Worm (Caenorhabditis elegans) whole organism, mixed stage, embryonic: ENCODE measurements around the gene T22B2.3.

Experiments used
- M03D4.4 ChIP-seq: sonication (generic microtip); optimal IDR thresholded peaks from 2 replicates; lab custom pipeline; 2017; ENCODE audit warnings: mild to moderate bottlenecking, missing genetic modification characterization, missing compliant biosample characterization
- ceh-39 ChIP-seq: fragments of 150-350 bp; optimal IDR thresholded peaks from 2 replicates; lab custom pipeline; 2014; ENCODE audit warnings: missing biosample characterization, missing genetic modification characterization
- ceh-43 ChIP-seq: fragments of 200-800 bp; sonication (Bioruptor generic); optimal IDR thresholded peaks from 2 replicates; lab custom pipeline; 2018; ENCODE audit warnings: mild to moderate bottlenecking, missing genetic modification characterization, moderate library complexity, missing compliant biosample characterization
- drap-1 ChIP-seq: fragments of 200-800 bp; sonication (Bioruptor generic); optimal IDR thresholded peaks from 3 replicates; lab custom pipeline; 2018; ENCODE audit warnings: mild to moderate bottlenecking, missing genetic modification characterization, missing compliant biosample characterization
- elt-1 ChIP-seq: sonication (generic microtip); optimal IDR thresholded peaks from 2 replicates; lab custom pipeline; 2017; ENCODE audit warnings: missing genetic modification characterization, mild to moderate bottlenecking, missing compliant biosample characterization, antibody characterized with exemption, moderate library complexity, borderline replicate concordance; ENCODE audit not compliant: insufficient read depth
- elt-3 ChIP-seq: fragments of 150-350 bp; optimal IDR thresholded peaks from 2 replicates; lab custom pipeline; 2014; ENCODE audit warnings: missing biosample characterization, missing genetic modification characterization
- ham-2 ChIP-seq: fragments of 200-800 bp; sonication (Bioruptor generic); optimal IDR thresholded peaks from 2 replicates; lab custom pipeline; 2018; ENCODE audit warnings: mild to moderate bottlenecking, missing genetic modification characterization, missing compliant biosample characterization
- mep-1 ChIP-seq: fragments of 150-350 bp; optimal IDR thresholded peaks from 2 replicates; lab custom pipeline; 2017; ENCODE audit warnings: missing biosample characterization, missing genetic modification reagents, missing genetic modification characterization, inconsistent platforms
- mls-2 ChIP-seq: sonication (generic microtip); optimal IDR thresholded peaks from 2 replicates; lab custom pipeline; 2016; ENCODE audit warnings: mild to moderate bottlenecking, missing genetic modification characterization, moderate library complexity, missing compliant biosample characterization
- nhr-12 ChIP-seq: fragments of 150-350 bp; optimal IDR thresholded peaks from 2 replicates; lab custom pipeline; 2014; ENCODE audit warnings: missing biosample characterization, missing genetic modification characterization
- nhr-2 ChIP-seq: fragments of 150-350 bp; optimal IDR thresholded peaks from 2 replicates; lab custom pipeline; 2014; ENCODE audit warnings: missing biosample characterization, missing genetic modification characterization
- nhr-237 ChIP-seq: fragments of 150-350 bp; optimal IDR thresholded peaks from 2 replicates; lab custom pipeline; 2014; ENCODE audit warnings: missing biosample characterization, missing genetic modification characterization
- sem-2 ChIP-seq: fragments of 200-800 bp; sonication (Bioruptor generic); optimal IDR thresholded peaks from 2 replicates; lab custom pipeline; 2018; ENCODE audit warnings: mild to moderate bottlenecking, missing genetic modification characterization, missing compliant biosample characterization
- snpc-4 ChIP-seq: fragments of 150-350 bp; optimal IDR thresholded peaks from 2 replicates; lab custom pipeline; 2014; ENCODE audit warnings: missing biosample characterization, missing genetic modification characterization
- sptf-1 ChIP-seq: sonication (generic microtip); optimal IDR thresholded peaks from 2 replicates; lab custom pipeline; 2017; ENCODE audit warnings: mild to moderate bottlenecking, missing genetic modification characterization, moderate library complexity, missing compliant biosample characterization
- unc-120 ChIP-seq: sonication (generic microtip); optimal IDR thresholded peaks from 2 replicates; lab custom pipeline; 2017; ENCODE audit warnings: missing genetic modification characterization, missing compliant biosample characterization; ENCODE audit not compliant: poor library complexity, severe bottlenecking
- unc-39 ChIP-seq: fragments of 150-350 bp; optimal IDR thresholded peaks from 2 replicates; lab custom pipeline; 2014; ENCODE audit warnings: missing biosample characterization, missing genetic modification characterization
- unc-62 ChIP-seq: fragments of 150-350 bp; optimal IDR thresholded peaks from 2 replicates; lab custom pipeline; 2014; ENCODE audit warnings: missing biosample characterization, missing genetic modification reagents, missing genetic modification characterization
- ztf-11 ChIP-seq: fragments of 150-350 bp; optimal IDR thresholded peaks from 2 replicates; lab custom pipeline; 2014; ENCODE audit warnings: missing biosample characterization, missing genetic modification characterization

T22B2.3 gene

DNA sequence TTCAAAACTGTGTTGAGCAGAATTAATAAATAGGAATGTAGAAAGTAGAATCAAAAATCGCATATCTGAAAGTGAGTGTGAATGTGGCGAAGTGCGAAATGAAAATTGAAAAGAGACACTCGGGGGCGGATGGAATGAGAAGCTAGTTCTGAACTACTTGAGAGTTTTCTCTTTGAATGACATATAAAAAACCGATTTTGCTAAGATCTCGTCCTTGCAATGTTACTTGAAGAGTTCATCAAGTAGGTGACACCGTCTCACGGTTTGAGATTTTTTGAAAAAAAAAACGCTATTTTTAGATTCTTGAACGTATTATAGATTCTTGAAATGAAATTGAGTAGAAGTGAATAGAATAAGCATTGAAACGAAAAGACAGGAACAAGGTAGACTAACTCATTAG is 49.2 kb downstream of the T22B2.3 start, which contains the start of gene C16B8.2:
Gene C16B8.2, minus strand, starts transcription at position 101 of the 400 bp plus-strand sequence.
- TF ChIP-seq nhr-237 (tag; lab: Kevin White, UChicago) = no peak
- TF ChIP-seq unc-39 (tag; lab: Kevin White, UChicago) = no peak
- TF ChIP-seq ceh-43 = no peak
- TF ChIP-seq elt-1 (tag; lab: Kevin White, UChicago) = no peak
- no peak for TF ChIP-seq drap-1
- TF ChIP-seq elt-3 (tag; lab: Kevin White, UChicago) = no peak
- no peak for TF ChIP-seq unc-120 (tag; lab: Kevin White, UChicago)
- no peak for TF ChIP-seq mls-2 (tag; lab: Kevin White, UChicago)
- no peak for TF ChIP-seq ztf-11 (tag; lab: Kevin White, UChicago)
- no peak for TF ChIP-seq ham-2 (GFP tag; lab: Kevin White, UChicago)
- no peak for TF ChIP-seq nhr-12 (tag; lab: Kevin White, UChicago)
- TF ChIP-seq M03D4.4 (tag; lab: Kevin White, UChicago) = no peak
- TF ChIP-seq mep-1 (tag; lab: Kevin White, UChicago) = no peak
- no peak for TF ChIP-seq snpc-4 (tag; lab: Kevin White, UChicago)

DNA sequence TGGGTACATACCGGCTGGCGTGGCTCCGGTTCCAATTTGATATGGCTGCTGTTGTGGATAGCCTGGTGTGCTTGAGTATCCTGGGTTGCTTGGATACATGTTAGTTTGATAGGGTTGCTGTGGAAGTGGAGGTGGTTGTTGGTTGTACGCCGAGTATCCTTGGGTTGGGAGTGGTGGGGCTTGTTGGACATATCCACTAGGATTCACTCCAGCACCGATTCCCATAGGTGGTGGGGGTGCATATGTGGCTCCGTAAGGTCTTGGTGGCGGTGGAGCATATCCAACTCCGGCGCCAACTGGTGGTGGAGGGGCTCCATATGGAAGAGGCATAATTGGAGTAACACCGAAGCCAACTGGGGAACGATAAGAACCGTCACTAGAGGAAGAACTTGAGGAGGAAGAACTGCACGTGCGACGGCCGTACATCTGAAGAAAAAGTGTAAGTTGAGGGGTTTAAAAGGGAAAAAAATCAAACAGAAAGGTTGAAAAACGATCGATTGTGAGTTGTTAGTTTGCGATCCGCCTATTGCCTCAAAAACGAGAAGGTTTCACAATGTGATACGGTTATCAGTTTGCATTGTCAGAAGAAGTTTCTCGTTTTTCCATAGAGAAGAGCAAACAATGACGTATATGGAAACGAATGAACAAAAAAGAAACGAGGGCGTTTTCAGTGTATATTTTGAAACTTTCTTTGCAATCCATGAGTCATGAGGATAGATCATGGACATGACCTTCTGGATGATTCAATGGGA is 51.3 kb downstream of the T22B2.3 start, which contains the start of gene C16B8.3:
Gene C16B8.3, minus strand, starts transcription at position 426 of the 752 bp plus-strand sequence.
- TF ChIP-seq sptf-1 = no peak
- no peak for TF ChIP-seq mep-1 (tag; lab: Kevin White, UChicago)
- no peak for TF ChIP-seq nhr-2 (tag; lab: Kevin White, UChicago)
- no peak for TF ChIP-seq unc-120 (tag; lab: Kevin White, UChicago)
- no peak for TF ChIP-seq ceh-39 (tag; lab: Kevin White, UChicago)
- TF ChIP-seq unc-62 (GFP tag; lab: Kevin White, UChicago) = no peak
- TF ChIP-seq sem-2 (GFP tag; lab: Kevin White, UChicago) = no peak
